Worm (Caenorhabditis elegans) whole organism, young adult: ENCODE data around the gene mbk-1.

Source experiments
- B0035.1 ChIP-seq: sonication (generic microtip); optimal IDR thresholded peaks from 2 replicates; lab custom pipeline; 2016; ENCODE audit warnings: missing genetic modification characterization, mild to moderate bottlenecking, missing compliant biosample characterization, missing genotype, missing genetic modification reagents
- F22D6.2 ChIP-seq: sonication (generic microtip); optimal IDR thresholded peaks from 2 replicates; lab custom pipeline; 2016; ENCODE audit warnings: mild to moderate bottlenecking, missing genetic modification characterization, missing compliant biosample characterization
- F23B12.7 ChIP-seq: sonication (generic microtip); optimal IDR thresholded peaks from 2 replicates; lab custom pipeline; 2017; ENCODE audit warnings: missing genetic modification characterization, mild to moderate bottlenecking, missing compliant biosample characterization, antibody characterized with exemption, moderate library complexity; ENCODE audit not compliant: insufficient read depth
- F37B4.10 ChIP-seq: fragments of 200-800 bp; sonication (Bioruptor generic); IDR thresholded peaks from 2 replicates; pipeline ENCODE4 v1.3.6; 2022; ENCODE audit warnings: missing genetic modification characterization, missing compliant biosample characterization
- F52B5.7 ChIP-seq: sonication (generic microtip); optimal IDR thresholded peaks from 2 replicates; lab custom pipeline; 2016; ENCODE audit warnings: mild to moderate bottlenecking, missing genetic modification characterization, missing compliant biosample characterization
- T07F8.4 ChIP-seq: sonication (generic microtip); optimal IDR thresholded peaks from 2 replicates; lab custom pipeline; 2016; ENCODE audit warnings: mild to moderate bottlenecking, missing genetic modification characterization, moderate library complexity, missing compliant biosample characterization
- T26A5.8 ChIP-seq: sonication (generic microtip); optimal IDR thresholded peaks from 2 replicates; lab custom pipeline; 2016; ENCODE audit warnings: missing genetic modification characterization, missing compliant biosample characterization
- Y56A3A.18 ChIP-seq: fragments of 200-800 bp; sonication (Bioruptor generic); IDR thresholded peaks from 2 replicates; pipeline ENCODE4 v1.3.6; 2022; ENCODE audit warnings: missing genetic modification reagents, missing genetic modification characterization, missing compliant biosample characterization
- Y95B8A.8 ChIP-seq: fragments of 200-800 bp; sonication (Bioruptor generic); IDR thresholded peaks from 2 replicates; pipeline ENCODE4 v1.3.6; 2022; ENCODE audit warnings: missing genetic modification reagents, missing genetic modification characterization, missing compliant biosample characterization
- akir-1 ChIP-seq: fragments of 200-800 bp; sonication (Bioruptor generic); optimal IDR thresholded peaks from 2 replicates; lab custom pipeline; 2018; ENCODE audit warnings: mild to moderate bottlenecking, missing genetic modification characterization, moderate library complexity, missing compliant biosample characterization
- ama-1 ChIP-seq, 3 experiments: fragments of 150-350 bp in 1 of 3; sonication (generic microtip) in 2 of 3; optimal IDR thresholded peaks; 2 replicates each; lab custom pipeline; 2014 to 2018; ENCODE audit warnings: missing biosample characterization in 2 of 3, missing genetic modification characterization in 2 of 3, missing genetic modification reagents in 2 of 3
- attf-6 ChIP-seq: fragments of 200-800 bp; sonication (Bioruptor generic); IDR thresholded peaks from 2 replicates; pipeline ENCODE4 v1.3.6; 2022; ENCODE audit warnings: missing genetic modification reagents, missing genetic modification characterization, missing compliant biosample characterization
- bed-1 ChIP-seq: fragments of 200-800 bp; sonication (Bioruptor generic); IDR thresholded peaks from 2 replicates; pipeline ENCODE4 v1.3.6; 2022; ENCODE audit warnings: missing genetic modification reagents, missing genetic modification characterization, missing compliant biosample characterization
- cebp-1 ChIP-seq, 2 experiments: fragments of 200-800 bp in 1 of 2; sonication (Bioruptor generic) in 1 of 2; sonication (generic microtip) in 1 of 2; IDR thresholded peaks in 1 of 2; optimal IDR thresholded peaks in 1 of 2; 2 replicates each; pipeline versions ENCODE4 v1.3.6 to Lab custom; 2017 to 2022; ENCODE audit warnings: missing compliant biosample characterization in 2 of 2, missing genetic modification characterization in 2 of 2, mild to moderate bottlenecking in 1 of 2, missing genetic modification reagents in 1 of 2, moderate library complexity in 1 of 2
- ceh-100 ChIP-seq: fragments of 200-800 bp; sonication (Bioruptor generic); IDR thresholded peaks from 2 replicates; pipeline ENCODE4 v1.3.6; 2022; ENCODE audit warnings: missing genetic modification reagents, missing genetic modification characterization, missing compliant biosample characterization
- ceh-79 ChIP-seq: sonication (generic microtip); optimal IDR thresholded peaks from 2 replicates; lab custom pipeline; 2017; ENCODE audit warnings: mild to moderate bottlenecking, missing genetic modification characterization, missing compliant biosample characterization
- dox-1 ChIP-seq: fragments of 200-800 bp; sonication (Bioruptor generic); IDR thresholded peaks from 2 replicates; pipeline ENCODE4 v1.3.6; 2022; ENCODE audit warnings: missing genetic modification reagents, missing genetic modification characterization, missing compliant biosample characterization
- dpl-1 ChIP-seq: fragments of 150-350 bp; optimal IDR thresholded peaks from 2 replicates; lab custom pipeline; 2014; ENCODE audit warnings: missing biosample characterization, missing genetic modification reagents, missing genetic modification characterization
- egrh-3 ChIP-seq: fragments of 200-800 bp; sonication (Bioruptor generic); IDR thresholded peaks from 2 replicates; pipeline ENCODE4 v1.3.6; 2022; ENCODE audit warnings: missing genetic modification reagents, missing genetic modification characterization, missing compliant biosample characterization
- ekl-4 ChIP-seq: fragments of 200-800 bp; sonication (Bioruptor generic); IDR thresholded peaks from 2 replicates; pipeline ENCODE4 v1.3.6; 2022; ENCODE audit warnings: missing genetic modification reagents, missing genetic modification characterization, missing compliant biosample characterization
- ets-4 ChIP-seq: fragments of 200-800 bp; sonication (Bioruptor generic); optimal IDR thresholded peaks from 2 replicates; lab custom pipeline; 2018; ENCODE audit warnings: mild to moderate bottlenecking, missing genetic modification characterization, missing compliant biosample characterization
- fkh-3 ChIP-seq: sonication (generic microtip); optimal IDR thresholded peaks from 2 replicates; lab custom pipeline; 2016; ENCODE audit warnings: mild to moderate bottlenecking, missing genetic modification characterization, missing compliant biosample characterization
- hsf-1 ChIP-seq: fragments of 200-800 bp; sonication (Bioruptor generic); IDR thresholded peaks from 2 replicates; pipeline ENCODE4 v1.3.6; 2022; ENCODE audit warnings: missing genetic modification reagents, missing genetic modification characterization, missing compliant biosample characterization
- lin-26 ChIP-seq: fragments of 200-800 bp; sonication (Bioruptor generic); IDR thresholded peaks from 2 replicates; pipeline ENCODE4 v1.3.6; 2022; ENCODE audit warnings: missing genetic modification reagents, missing genetic modification characterization, missing compliant biosample characterization
- lin-40 ChIP-seq: sonication (generic microtip); optimal IDR thresholded peaks from 2 replicates; lab custom pipeline; 2016; ENCODE audit warnings: missing genetic modification characterization, mild to moderate bottlenecking, missing compliant biosample characterization, missing genotype, missing genetic modification reagents
- lsl-1 ChIP-seq: fragments of 200-800 bp; sonication (Bioruptor generic); optimal IDR thresholded peaks from 2 replicates; lab custom pipeline; 2018; ENCODE audit warnings: mild to moderate bottlenecking, missing genetic modification characterization, moderate library complexity, missing compliant biosample characterization
- lsy-27 ChIP-seq: sonication (generic microtip); optimal IDR thresholded peaks from 2 replicates; lab custom pipeline; 2017; ENCODE audit warnings: missing genetic modification characterization, mild to moderate bottlenecking, missing compliant biosample characterization, antibody characterized with exemption, missing genotype, borderline replicate concordance; ENCODE audit not compliant: insufficient read depth
- madf-10 ChIP-seq: sonication (generic microtip); optimal IDR thresholded peaks from 2 replicates; lab custom pipeline; 2016; ENCODE audit warnings: mild to moderate bottlenecking, missing genetic modification characterization, missing compliant biosample characterization
- madf-3 ChIP-seq: fragments of 200-800 bp; sonication (Bioruptor generic); IDR thresholded peaks from 2 replicates; pipeline ENCODE4 v1.3.6; 2022; ENCODE audit warnings: missing genetic modification reagents, missing genetic modification characterization, missing compliant biosample characterization
- mel-28 ChIP-seq: sonication (generic microtip); optimal IDR thresholded peaks from 2 replicates; lab custom pipeline; 2016; ENCODE audit warnings: borderline replicate concordance, mild to moderate bottlenecking, missing genetic modification characterization, missing compliant biosample characterization
- nfya-1 ChIP-seq: sonication (generic microtip); optimal IDR thresholded peaks from 2 replicates; lab custom pipeline; 2017; ENCODE audit warnings: antibody characterized with exemption, missing compliant biosample characterization, missing genetic modification characterization, borderline replicate concordance; ENCODE audit not compliant: insufficient read depth
- nhr-27 ChIP-seq: fragments of 200-800 bp; sonication (Bioruptor generic); optimal IDR thresholded peaks from 2 replicates; lab custom pipeline; 2018; ENCODE audit warnings: mild to moderate bottlenecking, missing genetic modification characterization, moderate library complexity, missing compliant biosample characterization
- nhr-80 ChIP-seq: sonication (generic microtip); optimal IDR thresholded peaks from 2 replicates; lab custom pipeline; 2016; ENCODE audit warnings: missing genetic modification characterization, missing compliant biosample characterization
- pbrm-1 ChIP-seq: fragments of 200-800 bp; sonication (Bioruptor generic); IDR thresholded peaks from 2 replicates; pipeline ENCODE4 v1.3.6; 2022; ENCODE audit warnings: missing genetic modification reagents, missing genetic modification characterization, missing compliant biosample characterization
- pha-4 ChIP-seq: fragments of 150-350 bp; sonication (generic microtip); optimal IDR thresholded peaks from 2 replicates; lab custom pipeline; 2014; ENCODE audit warnings: missing biosample characterization, missing genetic modification reagents, missing genetic modification characterization
- repo-1 ChIP-seq: sonication (generic microtip); optimal IDR thresholded peaks from 2 replicates; lab custom pipeline; 2017; ENCODE audit warnings: mild to moderate bottlenecking, missing genetic modification characterization, missing compliant biosample characterization
- sptf-2 ChIP-seq: fragments of 200-800 bp; sonication (Bioruptor generic); optimal IDR thresholded peaks from 2 replicates; lab custom pipeline; 2018; ENCODE audit warnings: mild to moderate bottlenecking, missing genetic modification characterization, missing compliant biosample characterization
- unc-62 ChIP-seq: fragments of 150-350 bp; optimal IDR thresholded peaks from 2 replicates; lab custom pipeline; 2014; ENCODE audit warnings: missing biosample characterization, missing genetic modification reagents, missing genetic modification characterization
- zfh-2 ChIP-seq: fragments of 200-800 bp; sonication (Bioruptor generic); conservative IDR thresholded peaks from 2 replicates; pipeline ENCODE4 v1.3.6; 2022; ENCODE audit warnings: missing genetic modification reagents, missing genetic modification characterization, missing compliant biosample characterization
- ztf-18 ChIP-seq: sonication (generic microtip); optimal IDR thresholded peaks from 2 replicates; lab custom pipeline; 2016; ENCODE audit warnings: missing genotype, mild to moderate bottlenecking, missing genetic modification characterization, missing compliant biosample characterization
- ztf-26 ChIP-seq: sonication (generic microtip); optimal IDR thresholded peaks from 2 replicates; lab custom pipeline; 2017; ENCODE audit warnings: missing genetic modification characterization, missing compliant biosample characterization
- ztf-6 ChIP-seq: fragments of 200-800 bp; sonication (Bioruptor generic); IDR thresholded peaks from 2 replicates; pipeline ENCODE4 v1.3.6; 2022; ENCODE audit warnings: missing genetic modification reagents, missing genetic modification characterization, missing compliant biosample characterization

Gene mbk-1

DNA sequence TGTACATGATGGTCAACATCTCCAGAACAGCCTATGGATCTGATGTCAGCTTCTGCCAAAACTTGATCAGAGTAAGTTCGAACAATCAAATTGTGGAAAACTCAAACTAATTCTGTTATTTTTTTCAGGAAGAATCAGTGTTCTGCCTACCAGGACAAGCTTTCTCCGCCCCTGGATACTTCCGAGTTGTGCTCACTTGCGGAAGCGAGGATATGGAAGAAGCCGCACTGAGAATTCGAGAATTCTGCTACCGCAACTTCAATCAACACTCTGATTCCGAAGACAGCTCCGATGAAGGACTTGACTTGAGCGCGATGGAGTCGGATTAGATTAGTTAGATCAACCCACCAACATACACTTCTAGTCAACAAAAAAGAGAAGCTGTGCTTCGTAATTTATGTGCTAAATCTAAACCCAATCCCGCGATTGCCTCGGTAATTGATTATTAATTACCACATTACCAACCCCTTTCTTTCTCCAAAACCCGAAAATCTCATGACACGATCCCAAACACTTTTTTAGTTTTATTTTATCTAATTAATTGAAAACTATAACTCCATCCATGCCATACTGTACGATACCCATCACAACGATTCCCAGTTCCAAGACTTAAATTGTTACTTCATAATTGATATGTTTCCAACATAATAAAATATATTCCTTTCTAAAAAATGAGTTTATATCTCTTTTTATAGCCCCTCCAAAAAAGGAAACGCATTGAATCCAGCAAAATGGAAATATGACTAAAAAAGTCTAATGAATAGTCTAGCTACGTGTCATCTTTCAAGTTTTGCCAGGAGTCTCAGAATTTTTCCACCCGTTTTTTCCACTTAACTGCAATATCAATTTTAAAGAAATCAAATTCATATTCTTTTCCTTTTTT is 31.8 kb downstream of the mbk-1 start:
- TF ChIP-seq ztf-18 (tag; lab: Kevin White, UChicago) (no peak), F52B5.7 (no peak), ets-4 (GFP tag; lab: Kevin White, UChicago) (no peak), ama-1 (optimal IDR thresholded peaks at IDR 0.05; lab: Kevin White, UChicago) (peak; percentile 88), ama-1 (GFP tag; optimal IDR thresholded peaks at IDR 0.05; lab: Kevin White, UChicago) (no peak), F22D6.2 (tag; lab: Kevin White, UChicago) (no peak), T07F8.4 (tag; lab: Kevin White, UChicago) (no peak), repo-1 (peak; percentile 25), lin-40 (tag; lab: Kevin White, UChicago) (peak; percentile 21), fkh-3 (tag; lab: Kevin White, UChicago) (no peak), madf-3 (GFP tag; lab: Robert Waterston, UW) (0 out of 2 replicates have a peak, but pooled peaks have one; percentile 63), attf-6 (GFP tag; lab: Robert Waterston, UW) (no peak), dpl-1 (GFP tag; lab: Kevin White, UChicago) (no peak), sptf-2 (no peak), madf-10 (tag; lab: Kevin White, UChicago) (peak; percentile 17), Y56A3A.18 (GFP tag; lab: Robert Waterston, UW) (no peak), F37B4.10 (0 out of 2 replicates have a peak, but pooled peaks have one; percentile 3), hsf-1 (no peak), ekl-4 (GFP tag; lab: Robert Waterston, UW) (no peak), nhr-80 (tag; lab: Kevin White, UChicago) (peak; percentile 31), T26A5.8 (tag; lab: Kevin White, UChicago) (no peak), lin-26 (GFP tag; lab: Robert Waterston, UW) (0 out of 2 replicates have a peak, but pooled peaks have one; percentile 33)

DNA sequence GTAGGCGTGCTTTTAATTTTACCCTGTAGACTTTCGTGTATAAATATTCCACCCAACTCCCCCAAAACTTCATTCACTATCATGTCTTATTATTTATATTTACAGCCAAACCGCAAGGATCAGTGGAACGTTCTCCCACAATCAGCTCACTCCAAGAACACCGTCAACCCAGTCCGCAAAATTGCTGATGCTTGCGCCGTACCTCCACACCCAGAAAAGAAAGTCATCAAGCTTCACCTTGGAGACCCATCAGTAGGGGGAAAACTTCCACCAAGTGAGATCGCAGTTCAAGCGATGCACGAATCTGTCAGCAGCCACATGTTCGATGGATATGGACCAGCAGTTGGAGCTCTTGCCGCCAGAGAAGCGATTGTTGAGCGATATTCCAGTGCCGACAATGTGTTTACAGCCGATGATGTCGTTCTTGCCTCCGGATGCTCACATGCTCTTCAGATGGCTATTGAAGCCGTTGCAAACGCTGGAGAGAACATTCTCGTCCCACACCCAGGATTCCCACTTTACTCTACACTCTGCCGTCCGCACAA is 33.1 kb downstream of the mbk-1 start:
- peak; percentile 44; the same call in 1 of the 2 replicates for TF ChIP-seq zfh-2 (GFP tag; lab: Robert Waterston, UW)
- TF ChIP-seq ceh-100 (GFP tag; lab: Robert Waterston, UW): no peak
- TF ChIP-seq ztf-6: no peak
- no peak; the same call in 1 of the 2 replicates for TF ChIP-seq dox-1 (GFP tag; lab: Robert Waterston, UW)
- peak; percentile 44 for TF ChIP-seq nhr-27 (tag; lab: Kevin White, UChicago)
- TF ChIP-seq ztf-26 (tag; lab: Kevin White, UChicago): no peak
- no peak for TF ChIP-seq B0035.1 (tag; lab: Kevin White, UChicago)
- no peak for TF ChIP-seq lsl-1 (GFP tag; lab: Kevin White, UChicago)
- TF ChIP-seq ama-1 (optimal IDR thresholded peaks at IDR 0.05; lab: Kevin White, UChicago): peak; percentile 81
- no peak for TF ChIP-seq ama-1 (GFP tag; optimal IDR thresholded peaks at IDR 0.05; lab: Kevin White, UChicago)

DNA sequence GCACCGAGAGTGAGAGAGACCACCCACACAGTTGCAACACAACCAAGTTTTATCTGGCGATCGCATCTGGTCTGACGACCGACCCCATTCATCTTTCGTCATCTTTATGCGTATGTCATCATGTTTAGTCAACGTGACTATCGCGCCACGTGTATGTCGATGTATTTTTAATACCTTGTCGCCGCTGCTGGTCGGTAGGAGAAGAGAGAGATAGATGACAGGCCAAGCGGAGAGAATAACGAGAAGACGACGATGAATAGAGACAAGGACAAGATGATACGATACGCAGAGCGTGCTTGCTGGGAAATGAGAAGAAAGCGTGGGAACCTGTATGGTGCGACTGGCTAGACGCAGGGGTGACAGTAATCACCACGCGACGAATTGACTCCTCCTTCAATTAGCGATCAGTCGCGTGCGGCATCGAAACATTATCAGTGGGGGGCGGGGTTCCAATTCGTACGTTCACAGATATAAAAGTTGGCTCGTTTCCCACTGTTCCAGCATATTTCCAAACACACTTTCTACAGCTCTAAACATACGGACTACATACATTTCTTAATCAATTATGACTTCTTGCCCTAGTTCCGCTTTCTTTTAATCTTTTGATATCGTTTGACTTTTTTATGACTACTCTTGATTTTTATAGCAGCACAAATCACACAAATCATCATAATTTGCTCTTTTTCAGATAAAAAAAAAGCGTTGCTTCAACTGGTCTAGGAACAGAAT is 33.9 kb downstream of the mbk-1 start, which contains the start of gene tatn-1:
tatn-1 (plus strand) TSS at position 689 of the 729 bp plus-strand sequence.
- no peak for TF ChIP-seq cebp-1 (GFP tag; IDR thresholded peaks at IDR 0.05; lab: Robert Waterston, UW)
- peak; percentile 79 for TF ChIP-seq cebp-1 (tag; optimal IDR thresholded peaks at IDR 0.05; lab: Kevin White, UChicago)
- TF ChIP-seq pbrm-1 (GFP tag; lab: Robert Waterston, UW): no peak
- no peak for TF ChIP-seq akir-1 (GFP tag; lab: Kevin White, UChicago)
- no peak for TF ChIP-seq lsy-27 (tag; lab: Kevin White, UChicago)
- TF ChIP-seq mel-28: no peak
- no peak for TF ChIP-seq nfya-1 (tag; lab: Kevin White, UChicago)
- peak; percentile 84 for TF ChIP-seq unc-62 (GFP tag; lab: Kevin White, UChicago)
- TF ChIP-seq pha-4: no peak
- TF ChIP-seq egrh-3 (GFP tag; lab: Robert Waterston, UW): 0 out of 2 replicates have a peak, but pooled peaks have one; percentile 19
- TF ChIP-seq bed-1 (GFP tag; lab: Robert Waterston, UW): no peak
- TF ChIP-seq ceh-79: no peak
- TF ChIP-seq ekl-4 (GFP tag; lab: Robert Waterston, UW): no peak
- TF ChIP-seq Y95B8A.8 (GFP tag; lab: Robert Waterston, UW): no peak
- TF ChIP-seq F23B12.7: no peak
